Worm (Caenorhabditis elegans): Measurements from ENCODE around the gene F58F12.12.

F58F12.12 gene

ce11 chrII:6380866-6381265, at the start of gene F58F12.12:
Gene F58F12.12 (plus strand): TSS chrII:6381166.
- TF ChIP-seq vab-15 (tag; optimal IDR thresholded peaks at IDR 0.05) (no peak), blmp-1 (tag; optimal IDR thresholded peaks at IDR 0.05) (peak; percentile 5)

- peak; percentile 95 for TF ChIP-seq C16A3.4 (tag; optimal IDR thresholded peaks at IDR 0.05)
- no peak for TF ChIP-seq efl-3 (GFP tag; optimal IDR thresholded peaks at IDR 0.05)
- TF ChIP-seq nhr-84 (tag; optimal IDR thresholded peaks at IDR 0.05), result no peak
- TF ChIP-seq nhr-76 (tag; optimal IDR thresholded peaks at IDR 0.05), result no peak
- peak; percentile 92 for TF ChIP-seq irx-1 (tag; optimal IDR thresholded peaks at IDR 0.05)
- TF ChIP-seq fos-1 (tag; optimal IDR thresholded peaks at IDR 0.05), result peak; percentile 95
- peak; percentile 84 for TF ChIP-seq grh-1 (GFP tag; IDR thresholded peaks at IDR 0.05)
- TF ChIP-seq nhr-20 (tag; optimal IDR thresholded peaks at IDR 0.05), result peak; percentile 97
- peak; percentile 83 for TF ChIP-seq sox-4 (tag; optimal IDR thresholded peaks at IDR 0.05)
- TF ChIP-seq egl-27 (tag; optimal IDR thresholded peaks at IDR 0.05), result peak; percentile 46 to 64
- TF ChIP-seq nhr-19 (GFP tag; conservative IDR thresholded peaks at IDR 0.05), result peak; percentile 92
- TF ChIP-seq lin-13 (GFP tag; optimal IDR thresholded peaks at IDR 0.05), result peak; percentile 89
- TF ChIP-seq unc-62 (GFP tag; optimal IDR thresholded peaks at IDR 0.05), result peak; percentile 25
- TF ChIP-seq nhr-28 (tag; optimal IDR thresholded peaks at IDR 0.05), result no peak
- no peak for TF ChIP-seq alr-1 (tag; optimal IDR thresholded peaks at IDR 0.05; ENCODE audit: borderline replicate concordance)
- peak; percentile 96 for TF ChIP-seq nhr-47 (tag; optimal IDR thresholded peaks at IDR 0.05)
- peak; percentile 86 for TF ChIP-seq ceh-8 (GFP tag; optimal IDR thresholded peaks at IDR 0.05)
- peak; percentile 76 for TF ChIP-seq lin-15B (tag; optimal IDR thresholded peaks at IDR 0.05)
- TF ChIP-seq lsy-2 (tag; optimal IDR thresholded peaks at IDR 0.05), result peak; percentile 94 to 95
- TF ChIP-seq ceh-90 (tag; optimal IDR thresholded peaks at IDR 0.05), result no peak
- TF ChIP-seq nhr-85 (tag), result peak; percentile 97
- peak; percentile 97 for TF ChIP-seq snu-23 (GFP tag; optimal IDR thresholded peaks at IDR 0.05)
- peak; percentile 71 for TF ChIP-seq mef-2 (tag; optimal IDR thresholded peaks at IDR 0.05)
- peak; percentile 70 for TF ChIP-seq zip-4 (GFP tag; optimal IDR thresholded peaks at IDR 0.05)
- TF ChIP-seq dsc-1 (tag; optimal IDR thresholded peaks at IDR 0.05), result peak; percentile 95
- TF ChIP-seq ama-1 (optimal IDR thresholded peaks at IDR 0.05), result peak; percentile 32
- TF ChIP-seq unc-30 (tag; optimal IDR thresholded peaks at IDR 0.05), result no peak
- TF ChIP-seq nhr-77 (tag; optimal IDR thresholded peaks at IDR 0.05), result peak; percentile 92
- TF ChIP-seq ceh-82 (tag; optimal IDR thresholded peaks at IDR 0.05), result peak; percentile 85 to 96 (median 92)
- TF ChIP-seq unc-98 (GFP tag; IDR thresholded peaks at IDR 0.05), result no peak
- TF ChIP-seq blmp-1 (tag; optimal IDR thresholded peaks at IDR 0.05), result peak; percentile 56
- peak; percentile 71 for TF ChIP-seq mab-9 (GFP tag; IDR thresholded peaks at IDR 0.05)
- peak; percentile 70 for TF ChIP-seq ceh-88 (GFP tag; IDR thresholded peaks at IDR 0.05)
- peak; percentile 91 to 92 for TF ChIP-seq efl-1 (optimal IDR thresholded peaks at IDR 0.05)
- TF ChIP-seq efl-1 (GFP tag; optimal IDR thresholded peaks at IDR 0.05 in 1 of 2), result peak; percentile 84 to 98
- TF ChIP-seq hlh-17 (GFP tag; optimal IDR thresholded peaks at IDR 0.05; ENCODE audit: borderline replicate concordance), result no peak
- peak; percentile 87 for TF ChIP-seq ztf-4 (tag; optimal IDR thresholded peaks at IDR 0.05)
- TF ChIP-seq xbp-1 (tag; optimal IDR thresholded peaks at IDR 0.05), result peak; percentile 95
- TF ChIP-seq fkh-4 (tag; optimal IDR thresholded peaks at IDR 0.05; ENCODE audit: borderline replicate concordance), result peak; percentile 33
- peak; percentile 40 to 93 for TF ChIP-seq mdl-1 (tag; optimal IDR thresholded peaks at IDR 0.05)
- TF ChIP-seq lin-14 (GFP tag; optimal IDR thresholded peaks at IDR 0.05), result peak; percentile 98
- no peak for TF ChIP-seq zag-1 (tag; optimal IDR thresholded peaks at IDR 0.05)
- peak; percentile 74 for TF ChIP-seq lin-39 (tag; optimal IDR thresholded peaks at IDR 0.05)
- TF ChIP-seq aly-2 (tag; optimal IDR thresholded peaks at IDR 0.05), result peak; percentile 65
- peak; percentile 82 for TF ChIP-seq C04F5.9 (tag; optimal IDR thresholded peaks at IDR 0.05)
- TF ChIP-seq hlh-4 (tag; optimal IDR thresholded peaks at IDR 0.05), result no peak
- TF ChIP-seq Y116A8C.19 (tag; optimal IDR thresholded peaks at IDR 0.05; ENCODE audit: borderline replicate concordance), result no peak
- peak; percentile 90 for TF ChIP-seq unc-130 (tag; optimal IDR thresholded peaks at IDR 0.05)
- TF ChIP-seq aha-1 (tag; optimal IDR thresholded peaks at IDR 0.05), result peak; percentile 81
- no peak for TF ChIP-seq ets-5 (GFP tag; IDR thresholded peaks at IDR 0.05)
Observed at ce11 chrII:6331222-6331830, 49.6 kb upstream of the F58F12.12 start, which contains the start of gene set-4. Gene set-4 (minus strand): TSS chrII:6331341.
